Worm (Caenorhabditis elegans) whole organism, mixed stage, embryonic: ENCODE data around the gene hda-10.

Experiments
- ceh-43 ChIP-seq: fragments of 200-800 bp; sonication (Bioruptor generic); optimal IDR thresholded peaks from 2 replicates; lab custom pipeline; 2018; ENCODE audit warnings: mild to moderate bottlenecking, missing genetic modification characterization, moderate library complexity, missing compliant biosample characterization
- elt-1 ChIP-seq: sonication (generic microtip); optimal IDR thresholded peaks from 2 replicates; lab custom pipeline; 2017; ENCODE audit warnings: missing genetic modification characterization, mild to moderate bottlenecking, missing compliant biosample characterization, antibody characterized with exemption, moderate library complexity, borderline replicate concordance; ENCODE audit not compliant: insufficient read depth
- flh-1 ChIP-seq: fragments of 200-800 bp; sonication (Bioruptor generic); optimal IDR thresholded peaks from 2 replicates; lab custom pipeline; 2018; ENCODE audit warnings: mild to moderate bottlenecking, missing genetic modification characterization, moderate library complexity, missing compliant biosample characterization
- nhr-12 ChIP-seq: fragments of 150-350 bp; optimal IDR thresholded peaks from 2 replicates; lab custom pipeline; 2014; ENCODE audit warnings: missing biosample characterization, missing genetic modification characterization
- unc-120 ChIP-seq: sonication (generic microtip); optimal IDR thresholded peaks from 2 replicates; lab custom pipeline; 2017; ENCODE audit warnings: missing genetic modification characterization, missing compliant biosample characterization; ENCODE audit not compliant: poor library complexity, severe bottlenecking
- unc-39 ChIP-seq: fragments of 150-350 bp; optimal IDR thresholded peaks from 2 replicates; lab custom pipeline; 2014; ENCODE audit warnings: missing biosample characterization, missing genetic modification characterization
- unc-62 ChIP-seq: fragments of 150-350 bp; optimal IDR thresholded peaks from 2 replicates; lab custom pipeline; 2014; ENCODE audit warnings: missing biosample characterization, missing genetic modification reagents, missing genetic modification characterization

The hda-10 gene

DNA sequence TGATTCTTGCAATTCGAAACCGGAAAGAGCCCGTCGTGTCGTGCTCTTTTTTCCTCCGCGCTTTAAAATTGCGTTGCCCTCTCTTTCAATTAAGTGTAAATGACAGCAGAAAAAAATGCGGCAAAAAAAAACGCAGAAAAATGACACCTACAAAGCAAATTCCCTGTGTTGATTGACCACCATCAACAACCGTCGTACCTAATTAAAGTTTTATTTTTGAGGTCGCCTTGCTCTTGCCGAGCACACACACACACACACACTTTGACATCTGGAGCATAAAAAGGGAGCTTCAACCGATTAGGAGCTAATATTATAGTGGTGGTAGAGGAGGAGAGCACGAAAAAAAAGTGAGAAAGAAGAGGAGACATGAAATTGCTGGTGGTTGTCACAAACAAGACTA, 53.4 kb downstream of the hda-10 start:
- no peak for TF ChIP-seq elt-1 (tag; lab: Kevin White, UChicago)
- no peak for TF ChIP-seq unc-39
- no peak for TF ChIP-seq unc-62 (GFP tag; lab: Kevin White, UChicago)
- TF ChIP-seq ceh-43 (GFP tag; lab: Kevin White, UChicago) = no peak
- TF ChIP-seq unc-120 (tag; lab: Kevin White, UChicago) = no peak
- TF ChIP-seq flh-1 (GFP tag; lab: Kevin White, UChicago) = no peak
- no peak for TF ChIP-seq nhr-12 (tag; lab: Kevin White, UChicago)
